Fruit fly (Drosophila melanogaster): ENCODE results near the gene CG9458.

CG9458 gene

DNA sequence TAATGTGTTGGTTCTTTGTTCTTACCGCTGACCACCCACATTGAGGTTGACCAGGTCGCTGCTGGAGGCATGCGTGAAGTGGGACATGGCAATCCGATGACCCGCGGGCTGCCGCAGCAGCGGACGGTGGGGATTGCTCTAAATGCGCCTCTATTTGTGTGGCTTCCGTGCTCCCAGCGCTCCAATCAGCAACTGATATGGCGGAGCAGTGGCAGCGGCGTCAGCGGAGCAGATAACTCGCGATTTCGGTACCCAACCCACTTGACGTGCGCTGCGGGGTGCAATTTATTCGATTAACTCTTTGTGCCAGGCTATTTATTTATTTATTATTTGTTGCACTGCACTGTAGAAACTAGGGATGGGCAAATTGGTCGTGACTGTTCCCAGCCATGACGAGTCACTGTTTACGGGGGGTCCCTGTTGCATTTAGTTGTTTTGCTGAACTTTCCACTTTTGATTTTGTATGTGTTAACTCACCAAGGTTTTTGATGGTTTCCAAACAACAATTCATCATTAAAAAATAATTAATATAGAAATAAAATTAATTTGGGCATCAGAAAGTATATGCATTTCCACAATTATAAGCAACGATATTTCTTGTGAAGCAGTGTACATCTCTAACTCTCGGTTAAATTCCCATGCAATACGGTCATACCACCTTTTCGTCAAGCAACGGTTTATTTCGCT is 18.9 kb downstream of the CG9458 start, which contains the start of the genes CG9467 and CG8526 (continued):
- TF ChIP-seq dysf (GFP tag; IDR thresholded peaks at IDR 0.05) (peak; percentile 61; the same call in 1 of the 3 replicates), CG15479 (GFP tag; optimal IDR thresholded peaks at IDR 0.05) (no peak), CG18011 (GFP tag; optimal IDR thresholded peaks at IDR 0.05) (peak; percentile 26), CG18599 (GFP tag; optimal IDR thresholded peaks at IDR 0.05) (no peak), lov (optimal IDR thresholded peaks at IDR 0.05) (no peak), lov (GFP tag; IDR thresholded peaks at IDR 0.05) (no peak), gsb-n (tag; optimal IDR thresholded peaks at IDR 0.05) (no peak), pb (GFP tag; optimal IDR thresholded peaks at IDR 0.05) (no peak), CG10462 (GFP tag; optimal IDR thresholded peaks at IDR 0.05) (peak; percentile 84), crp (GFP tag; optimal IDR thresholded peaks at IDR 0.05) (peak in 1 of 2 experiments; percentile 15), B-H1 (GFP tag; IDR thresholded peaks at IDR 0.05) (no peak), nom (GFP tag; optimal IDR thresholded peaks at IDR 0.05) (no peak), CG17186 (GFP tag; optimal IDR thresholded peaks at IDR 0.05) (peak; percentile 24), ash1 (GFP tag; optimal IDR thresholded peaks at IDR 0.05) (no peak), so (GFP tag; IDR thresholded peaks at IDR 0.05) (no peak), CG14014 (GFP tag; IDR thresholded peaks at IDR 0.05) (0 out of 2 replicates have a peak, but pooled peaks have one; percentile 38), pum (GFP tag; optimal IDR thresholded peaks at IDR 0.05) (peak; percentile 15), caup (GFP tag; optimal IDR thresholded peaks at IDR 0.05; ENCODE audit: severe bottlenecking) (peak; percentile 49), Taf1 (GFP tag; IDR thresholded peaks at IDR 0.05) (peak; percentile 21; the same call in 1 of the 2 replicates), CG9817 (tag; optimal IDR thresholded peaks at IDR 0.05) (peak; percentile 83), sens (GFP tag) (no peak), hth (optimal IDR thresholded peaks at IDR 0.05) (no peak), Abd-B (GFP tag; optimal IDR thresholded peaks at IDR 0.05) (peak; percentile 87), ham (GFP tag; IDR thresholded peaks at IDR 0.05) (no peak), CG14050 (GFP tag; IDR thresholded peaks at IDR 0.05) (no peak), CG15073 (GFP tag; optimal IDR thresholded peaks at IDR 0.05) (peak; percentile 54), PHDP (tag; optimal IDR thresholded peaks at IDR 0.05) (peak; percentile 50), bowl (GFP tag; IDR thresholded peaks at IDR 0.05) (no peak), CG1602 (GFP tag; optimal IDR thresholded peaks at IDR 0.05) (peak; percentile 61), CG7963 (GFP tag; IDR thresholded peaks at IDR 0.05; ENCODE audit: partially characterized antibody) (peak; percentile 49; the same call in 2 of the 3 replicates), CG11398 (GFP tag; optimal IDR thresholded peaks at IDR 0.05) (no peak), Neu2 (GFP tag; optimal IDR thresholded peaks at IDR 0.05; ENCODE audit: borderline replicate concordance) (no peak), mirr (GFP tag; optimal IDR thresholded peaks at IDR 0.05) (no peak), Max (GFP tag; optimal IDR thresholded peaks at IDR 0.05) (peak; percentile 74), Atf6 (GFP tag; IDR thresholded peaks at IDR 0.05) (peak; percentile 51; the same call in 1 of the 2 replicates), Nf-YB (GFP tag; optimal IDR thresholded peaks at IDR 0.05) (no peak), salm (tag; optimal IDR thresholded peaks at IDR 0.05) (peak; percentile 4), CG33557 (GFP tag; optimal IDR thresholded peaks at IDR 0.05) (peak; percentile 47), CG3065 (GFP tag; optimal IDR thresholded peaks at IDR 0.05) (peak; percentile 37), CG17568 (GFP tag; optimal IDR thresholded peaks at IDR 0.05) (no peak), Hand (GFP tag; optimal IDR thresholded peaks at IDR 0.05) (no peak), Dek (tag; optimal IDR thresholded peaks at IDR 0.05) (peak; percentile 72), chm (GFP tag; IDR thresholded peaks at IDR 0.05) (0 out of 2 replicates have a peak, but pooled peaks have one; percentile 37), CG30020 (tag; optimal IDR thresholded peaks at IDR 0.05) (peak; percentile 73), CG7786 (GFP tag; optimal IDR thresholded peaks at IDR 0.05) (no peak), danr (GFP tag; IDR thresholded peaks at IDR 0.05) (no peak), Dp (GFP tag; optimal IDR thresholded peaks at IDR 0.05) (peak; percentile 77), croc (GFP tag; conservative IDR thresholded peaks at IDR 0.05) (peak; percentile 52; the same call in 2 of the 3 replicates), CG1647 (GFP tag; optimal IDR thresholded peaks at IDR 0.05) (peak; percentile 23)
